Worm (Caenorhabditis elegans): ENCODE measurements around the gene C48B4.3.

Gene C48B4.3

ce11 chrIII:9626602-9627001, 44.4 kb upstream of the C48B4.3 start (continued):
- TF ChIP-seq hlh-11 (tag; optimal IDR thresholded peaks at IDR 0.05) (no peak), lim-7 (GFP tag; IDR thresholded peaks at IDR 0.05) (no peak), pha-4 (GFP tag; IDR thresholded peaks at IDR 0.05) (no peak), pha-4 (tag; optimal IDR thresholded peaks at IDR 0.05) (no peak), egl-27 (tag; optimal IDR thresholded peaks at IDR 0.05) (no peak), ztf-11 (tag; optimal IDR thresholded peaks at IDR 0.05) (no peak), hmg-1.1 (GFP tag; IDR thresholded peaks at IDR 0.05) (0 out of 2 replicates have a peak, but pooled peaks have one; percentile 24), hif-1 (tag; optimal IDR thresholded peaks at IDR 0.05) (no peak), rbr-2 (tag; optimal IDR thresholded peaks at IDR 0.05) (no peak), ceh-44 (GFP tag; IDR thresholded peaks at IDR 0.05) (no peak), mxl-3 (GFP tag; optimal IDR thresholded peaks at IDR 0.05) (no peak), mes-2 (tag; optimal IDR thresholded peaks at IDR 0.05; ENCODE audit: poor library complexity, severe bottlenecking) (peak; percentile 28), unc-130 (GFP tag; optimal IDR thresholded peaks at IDR 0.05) (no peak), tra-1 (GFP tag; IDR thresholded peaks at IDR 0.05) (0 out of 2 replicates have a peak, but pooled peaks have one; percentile 24), spr-1 (tag; optimal IDR thresholded peaks at IDR 0.05) (no peak), ceh-28 (tag; optimal IDR thresholded peaks at IDR 0.05) (no peak), T26A8.4 (GFP tag; IDR thresholded peaks at IDR 0.05) (0 out of 2 replicates have a peak, but pooled peaks have one; percentile 32), mdl-1 (tag; optimal IDR thresholded peaks at IDR 0.05) (no peak), nhr-25 (tag; optimal IDR thresholded peaks at IDR 0.05; ENCODE audit: borderline replicate concordance, insufficient read depth) (no peak), madf-9 (GFP tag; conservative IDR thresholded peaks at IDR 0.05) (peak; percentile 31; the same call in 1 of the 2 replicates), ceh-62 (tag; optimal IDR thresholded peaks at IDR 0.05) (no peak), pqm-1 (tag; optimal IDR thresholded peaks at IDR 0.05) (no peak), nhr-48 (tag; optimal IDR thresholded peaks at IDR 0.05) (no peak)

ce11 chrIII:9623460-9623859, 41.3 kb upstream of the C48B4.3 start:
- no peak for TF ChIP-seq daf-8 (GFP tag; IDR thresholded peaks at IDR 0.05)
- TF ChIP-seq aha-1 (tag), result peak; percentile 75
- TF ChIP-seq attf-4 (tag; optimal IDR thresholded peaks at IDR 0.05), result no peak
- TF ChIP-seq ceh-82 (tag; optimal IDR thresholded peaks at IDR 0.05), result no peak
- TF ChIP-seq saeg-2 (GFP tag; IDR thresholded peaks at IDR 0.05), result no peak
- no peak for TF ChIP-seq lim-7 (GFP tag; IDR thresholded peaks at IDR 0.05)
- TF ChIP-seq nhr-10 (tag; optimal IDR thresholded peaks at IDR 0.05), result no peak
- 0 out of 2 replicates have a peak, but pooled peaks have one; percentile 22 for TF ChIP-seq dmd-8 (GFP tag; IDR thresholded peaks at IDR 0.05)
- TF ChIP-seq unc-62 (GFP tag; optimal IDR thresholded peaks at IDR 0.05 in 1 of 2), result peak in 1 of 2 experiments; percentile 33
- no peak for TF ChIP-seq unc-62 (tag; optimal IDR thresholded peaks at IDR 0.05)
- no peak for TF ChIP-seq dve-1 (tag; optimal IDR thresholded peaks at IDR 0.05; ENCODE audit: insufficient read depth)
- TF ChIP-seq lin-39 (tag; optimal IDR thresholded peaks at IDR 0.05), result no peak
- TF ChIP-seq nhr-6 (tag; optimal IDR thresholded peaks at IDR 0.05), result no peak
- TF ChIP-seq ctbp-1 (GFP tag; IDR thresholded peaks at IDR 0.05), result no peak
- TF ChIP-seq set-16 (GFP tag; IDR thresholded peaks at IDR 0.05), result peak; percentile 45
- no peak for TF ChIP-seq ceh-62 (tag; optimal IDR thresholded peaks at IDR 0.05)
- TF ChIP-seq F37D6.2 (tag; optimal IDR thresholded peaks at IDR 0.05), result no peak

- TF ChIP-seq R02D3.7 (tag; optimal IDR thresholded peaks at IDR 0.05), result no peak
- no peak for TF ChIP-seq lin-15B (tag; optimal IDR thresholded peaks at IDR 0.05)
- no peak for TF ChIP-seq fkh-10 (GFP tag; optimal IDR thresholded peaks at IDR 0.05)
- no peak for TF ChIP-seq mdl-1 (tag; optimal IDR thresholded peaks at IDR 0.05)
- TF ChIP-seq mxl-3 (GFP tag; optimal IDR thresholded peaks at IDR 0.05), result no peak
- TF ChIP-seq set-16 (GFP tag; IDR thresholded peaks at IDR 0.05), result no peak
- no peak for TF ChIP-seq Y5F2A.4 (GFP tag; optimal IDR thresholded peaks at IDR 0.05)
- TF ChIP-seq mep-1 (tag; optimal IDR thresholded peaks at IDR 0.05), result peak; percentile 5
- peak in 1 of 2 experiments; percentile 28 for TF ChIP-seq lsy-2 (tag; optimal IDR thresholded peaks at IDR 0.05)
- TF ChIP-seq madf-9 (GFP tag; conservative IDR thresholded peaks at IDR 0.05), result no peak; the same call in 1 of the 2 replicates
- TF ChIP-seq hmg-1.1 (GFP tag; IDR thresholded peaks at IDR 0.05), result no peak
- no peak for TF ChIP-seq nhr-25 (tag; optimal IDR thresholded peaks at IDR 0.05; ENCODE audit: borderline replicate concordance, insufficient read depth)
- no peak for TF ChIP-seq ztf-11 (tag; optimal IDR thresholded peaks at IDR 0.05)
- no peak for TF ChIP-seq Y48G9A.11 (GFP tag; IDR thresholded peaks at IDR 0.05)
- TF ChIP-seq nhr-111 (GFP tag; optimal IDR thresholded peaks at IDR 0.05), result no peak
- no peak for TF ChIP-seq nhr-41 (GFP tag; IDR thresholded peaks at IDR 0.05)
- TF ChIP-seq nhr-6 (tag; optimal IDR thresholded peaks at IDR 0.05), result no peak
- TF ChIP-seq pqm-1 (tag; optimal IDR thresholded peaks at IDR 0.05), result peak; percentile 87
- peak; percentile 42 for TF ChIP-seq nhr-77 (tag; optimal IDR thresholded peaks at IDR 0.05)
These were observed 39.8 kb upstream of the C48B4.3 start for ce11 chrIII:9621840-9622525.

All from whole organism, L4 larva.